Worm (Caenorhabditis elegans) whole organism, L4 larva: Measurements from ENCODE around the gene oac-3.

Experiments
- ceh-28 ChIP-seq: fragments of 150-350 bp; optimal IDR thresholded peaks from 2 replicates; lab custom pipeline; 2014; ENCODE audit warnings: missing biosample characterization, missing genetic modification reagents, missing genetic modification characterization
- hlh-30 ChIP-seq: sonication (generic microtip); optimal IDR thresholded peaks from 2 replicates; lab custom pipeline; 2017; ENCODE audit warnings: antibody characterized with exemption, mild to moderate bottlenecking, missing genetic modification characterization, missing compliant biosample characterization; ENCODE audit not compliant: insufficient read depth
- hmg-1.1 ChIP-seq: fragments of 200-800 bp; sonication (Bioruptor generic); IDR thresholded peaks from 2 replicates; pipeline ENCODE4 v1.3.6; 2022; ENCODE audit warnings: missing genetic modification reagents, missing genetic modification characterization, missing compliant biosample characterization
- lir-3 ChIP-seq: sonication (generic microtip); optimal IDR thresholded peaks from 2 replicates; lab custom pipeline; 2016; ENCODE audit warnings: mild to moderate bottlenecking, missing genetic modification characterization, missing compliant biosample characterization
- lsy-2 ChIP-seq, 2 experiments: fragments of 150-350 bp in 1 of 2; sonication (generic microtip) in 1 of 2; optimal IDR thresholded peaks; 2 replicates each; lab custom pipeline; 2014 to 2017; ENCODE audit warnings: missing biosample characterization in 2 of 2, missing genetic modification characterization in 2 of 2
- mxl-2 ChIP-seq: fragments of 200-800 bp; sonication (Bioruptor generic); conservative IDR thresholded peaks from 2 replicates; pipeline ENCODE4 v1.3.6; 2022; ENCODE audit warnings: missing genetic modification reagents, missing genetic modification characterization, missing compliant biosample characterization
- unc-39 ChIP-seq: sonication (generic microtip); optimal IDR thresholded peaks from 2 replicates; lab custom pipeline; 2017; ENCODE audit warnings: missing biosample characterization, missing genetic modification characterization
- zip-11 ChIP-seq: fragments of 200-800 bp; sonication (Bioruptor generic); IDR thresholded peaks from 2 replicates; pipeline ENCODE4 v1.3.6; 2022; ENCODE audit warnings: missing genetic modification characterization, missing compliant biosample characterization

DNA sequence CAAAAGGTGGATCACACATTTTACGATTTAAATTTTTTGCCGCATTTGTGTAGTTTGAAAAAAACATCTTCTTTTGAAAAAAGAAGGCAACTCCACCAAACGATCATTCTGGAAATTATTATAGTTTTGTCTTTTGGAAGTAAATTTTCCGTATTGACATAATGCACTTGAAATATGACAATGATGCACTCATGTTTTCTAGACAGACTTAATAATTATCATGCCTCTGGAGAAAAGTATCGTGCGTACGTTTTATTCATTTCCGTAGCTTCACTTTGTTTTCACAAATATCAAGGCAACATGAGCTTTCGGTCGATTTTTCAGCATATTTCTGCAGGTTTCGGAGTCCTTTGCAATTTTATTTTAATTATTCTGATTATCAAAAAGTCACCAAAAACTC lies 19.0 kb downstream of the oac-3 start, which contains the start of gene str-250:
- no peak for TF ChIP-seq hlh-30 (tag; lab: Kevin White, UChicago)
- TF ChIP-seq lsy-2 (tag; optimal IDR thresholded peaks at IDR 0.05; lab: Kevin White, UChicago), result no peak
- no peak for TF ChIP-seq ceh-28
- TF ChIP-seq unc-39 (tag; lab: Kevin White, UChicago), result no peak
- TF ChIP-seq hmg-1.1, result no peak
- no peak for TF ChIP-seq lir-3 (tag; lab: Kevin White, UChicago)
- TF ChIP-seq zip-11, result no peak
- TF ChIP-seq mxl-2, result no peak
